Fruit fly (Drosophila melanogaster) whole organism, prepupa: ENCODE results near the gene Exd2.

Experiments used
- CG10631 ChIP-seq: fragments of 200-800 bp; sonication (Bioruptor generic); optimal IDR thresholded peaks from 2 replicates; lab custom pipeline; 2016; ENCODE audit warnings: missing biosample characterization, missing genetic modification characterization
- CG10669 ChIP-seq: fragments of 200-800 bp; sonication (Bioruptor generic); optimal IDR thresholded peaks from 3 replicates; lab custom pipeline; 2018; ENCODE audit warnings: missing biosample characterization, mild to moderate bottlenecking, missing genetic modification characterization, moderate library complexity
- CG11294 ChIP-seq: fragments of 200-800 bp; sonication (Bioruptor generic); IDR thresholded peaks from 2 replicates; pipeline ENCODE4 v1.3.6; 2022; ENCODE audit warnings: missing biosample characterization, missing genetic modification characterization
- CG11762 ChIP-seq: fragments of 200-800 bp; sonication (Bioruptor generic); optimal IDR thresholded peaks from 3 replicates; lab custom pipeline; 2016; ENCODE audit warnings: missing biosample characterization, missing genetic modification characterization; ENCODE audit not compliant: insufficient read depth
- CG11902 ChIP-seq: fragments of 200-800 bp; sonication (Bioruptor generic); optimal IDR thresholded peaks from 3 replicates; lab custom pipeline; 2016; ENCODE audit warnings: missing biosample characterization, missing genetic modification characterization
- CG15336 ChIP-seq: fragments of 200-800 bp; sonication (Bioruptor generic); IDR thresholded peaks from 2 replicates; pipeline ENCODE4 v1.3.6; 2022; ENCODE audit warnings: missing biosample characterization, missing genetic modification characterization
- CG16779 ChIP-seq: fragments of 200-800 bp; sonication (Bioruptor generic); optimal IDR thresholded peaks from 3 replicates; lab custom pipeline; 2017; ENCODE audit warnings: missing biosample characterization, mild to moderate bottlenecking, missing genetic modification characterization
- CG3032 ChIP-seq: fragments of 200-800 bp; optimal IDR thresholded peaks from 2 replicates; lab custom pipeline; 2019; ENCODE audit warnings: missing biosample characterization, mild to moderate bottlenecking, missing genetic modification characterization, moderate library complexity
- CG31627 ChIP-seq: fragments of 200-800 bp; sonication (Bioruptor generic); optimal IDR thresholded peaks from 3 replicates; lab custom pipeline; 2016; ENCODE audit warnings: missing biosample characterization, missing genetic modification characterization
- CG32006 ChIP-seq: fragments of 200-800 bp; sonication (Bioruptor generic); optimal IDR thresholded peaks from 3 replicates; lab custom pipeline; 2017; ENCODE audit warnings: missing biosample characterization, mild to moderate bottlenecking, missing genetic modification characterization
- CG3919 ChIP-seq: fragments of 200-800 bp; sonication (Bioruptor generic); optimal IDR thresholded peaks from 3 replicates; lab custom pipeline; 2016; ENCODE audit warnings: missing biosample characterization, missing genetic modification characterization
- CG4318 ChIP-seq: fragments of 200-800 bp; sonication (Bioruptor generic); optimal IDR thresholded peaks from 3 replicates; lab custom pipeline; 2017; ENCODE audit warnings: missing biosample characterization, mild to moderate bottlenecking, missing genetic modification characterization
- CG6792 ChIP-seq: fragments of 200-800 bp; sonication (Bioruptor generic); optimal IDR thresholded peaks from 3 replicates; lab custom pipeline; 2016; ENCODE audit warnings: missing biosample characterization, missing genetic modification characterization
- CG7368 ChIP-seq: fragments of 200-800 bp; sonication (Bioruptor generic); optimal IDR thresholded peaks from 3 replicates; lab custom pipeline; 2016; ENCODE audit warnings: missing biosample characterization, missing genetic modification characterization
- CG8119 ChIP-seq: fragments of 200-800 bp; sonication (Bioruptor generic); IDR thresholded peaks from 3 replicates; pipeline ENCODE4 v1.3.6; 2022; ENCODE audit warnings: missing biosample characterization, missing genetic modification characterization
- CG8319 ChIP-seq: fragments of 200-800 bp; sonication (Bioruptor generic); optimal IDR thresholded peaks from 3 replicates; lab custom pipeline; 2016; ENCODE audit warnings: missing biosample characterization, missing genetic modification characterization
- Eip75B ChIP-seq: fragments of 200-800 bp; sonication (Bioruptor generic); optimal IDR thresholded peaks from 3 replicates; lab custom pipeline; 2016; ENCODE audit warnings: missing biosample characterization, missing genetic modification characterization
- Eip93F ChIP-seq: fragments of 200-800 bp; sonication (Bioruptor generic); optimal IDR thresholded peaks from 2 replicates; lab custom pipeline; 2016; ENCODE audit warnings: missing biosample characterization, mild to moderate bottlenecking, missing genetic modification characterization
- Ets21C ChIP-seq: fragments of 200-800 bp; sonication (Bioruptor generic); optimal IDR thresholded peaks from 3 replicates; lab custom pipeline; 2016; ENCODE audit warnings: missing biosample characterization, missing genetic modification characterization
- Ets96B ChIP-seq: fragments of 200-800 bp; optimal IDR thresholded peaks from 2 replicates; lab custom pipeline; 2019; ENCODE audit warnings: missing biosample characterization, mild to moderate bottlenecking, missing genetic modification characterization, moderate library complexity
- Hr39 ChIP-seq: fragments of 200-800 bp; sonication (Bioruptor generic); optimal IDR thresholded peaks from 2 replicates; lab custom pipeline; 2016; ENCODE audit warnings: missing biosample characterization, missing genetic modification characterization
- Hr4 ChIP-seq: fragments of 200-800 bp; sonication (Bioruptor generic); optimal IDR thresholded peaks from 3 replicates; lab custom pipeline; 2016; ENCODE audit warnings: missing biosample characterization, missing genetic modification characterization
- Lpt ChIP-seq: fragments of 200-800 bp; sonication (Bioruptor generic); optimal IDR thresholded peaks from 3 replicates; lab custom pipeline; 2016; ENCODE audit warnings: missing biosample characterization, missing genetic modification characterization
- Met ChIP-seq: fragments of 200-800 bp; sonication (Bioruptor generic); optimal IDR thresholded peaks from 3 replicates; lab custom pipeline; 2016; ENCODE audit warnings: missing biosample characterization, missing genetic modification characterization
- OdsH ChIP-seq: fragments of 200-800 bp; sonication (Bioruptor generic); optimal IDR thresholded peaks from 3 replicates; lab custom pipeline; 2016; ENCODE audit warnings: missing biosample characterization, missing genetic modification characterization
- Smox ChIP-seq: fragments of 200-800 bp; sonication (Bioruptor generic); optimal IDR thresholded peaks from 3 replicates; lab custom pipeline; 2016; ENCODE audit warnings: missing biosample characterization, missing genetic modification characterization
- Sox15 ChIP-seq: fragments of 200-800 bp; sonication (Bioruptor generic); optimal IDR thresholded peaks from 3 replicates; lab custom pipeline; 2016; ENCODE audit warnings: missing biosample characterization, missing genetic modification characterization
- achi ChIP-seq: fragments of 200-800 bp; sonication (Bioruptor generic); optimal IDR thresholded peaks from 3 replicates; lab custom pipeline; 2016; ENCODE audit warnings: missing biosample characterization, missing genetic modification characterization
- acj6 ChIP-seq: fragments of 200-800 bp; sonication (Bioruptor generic); optimal IDR thresholded peaks from 3 replicates; lab custom pipeline; 2016; ENCODE audit warnings: missing biosample characterization, missing genetic modification characterization
- dsx ChIP-seq: fragments of 200-800 bp; optimal IDR thresholded peaks from 3 replicates; lab custom pipeline; 2019; ENCODE audit warnings: missing biosample characterization, mild to moderate bottlenecking, missing genetic modification characterization, moderate library complexity; ENCODE audit not compliant: poor library complexity, severe bottlenecking
- esn ChIP-seq: fragments of 200-800 bp; sonication (Bioruptor generic); optimal IDR thresholded peaks from 2 replicates; lab custom pipeline; 2016; ENCODE audit warnings: missing biosample characterization, mild to moderate bottlenecking, missing genetic modification characterization, moderate library complexity
- fd85E ChIP-seq: fragments of 200-800 bp; sonication (Bioruptor generic); optimal IDR thresholded peaks from 3 replicates; lab custom pipeline; 2016; ENCODE audit warnings: missing biosample characterization, missing genetic modification characterization
- pdm3 ChIP-seq: fragments of 200-800 bp; sonication (Bioruptor generic); optimal IDR thresholded peaks from 3 replicates; lab custom pipeline; 2016; ENCODE audit warnings: missing biosample characterization, missing genetic modification characterization
- salr ChIP-seq, 2 experiments: fragments of 200-800 bp; sonication (Bioruptor generic); optimal IDR thresholded peaks; 3 replicates each; lab custom pipeline; 2016 to 2018; ENCODE audit warnings: missing biosample characterization in 2 of 2, missing genetic modification characterization in 2 of 2, mild to moderate bottlenecking in 1 of 2
- ss ChIP-seq, 2 experiments: fragments of 200-800 bp; sonication (Bioruptor generic); optimal IDR thresholded peaks; 2 replicates in 1 of 2; 3 replicates in 1 of 2; lab custom pipeline; 2017 to 2018; ENCODE audit warnings: mild to moderate bottlenecking in 2 of 2, missing biosample characterization in 2 of 2, missing genetic modification characterization in 2 of 2, moderate library complexity in 1 of 2
- topi ChIP-seq: fragments of 200-800 bp; sonication (Bioruptor generic); optimal IDR thresholded peaks from 3 replicates; lab custom pipeline; 2016; ENCODE audit warnings: missing biosample characterization, missing genetic modification characterization
- vri ChIP-seq: fragments of 200-800 bp; sonication (Bioruptor generic); optimal IDR thresholded peaks from 3 replicates; lab custom pipeline; 2016; ENCODE audit warnings: missing biosample characterization, mild to moderate bottlenecking, missing genetic modification characterization

Exd2 gene

dm6 chr3R:11409667-11410137 is 25.8 kb downstream of the Exd2 start, which contains the start of the genes mgr and Irbp (continued):
- peak; percentile 59 for TF ChIP-seq Lpt
- peak; percentile 90 for TF ChIP-seq achi (GFP tag; lab: Kevin White, UChicago)
- peak; percentile 83 for TF ChIP-seq esn (GFP tag; lab: Kevin White, UChicago)
- peak; percentile 76 for TF ChIP-seq topi (GFP tag; lab: Kevin White, UChicago)
- TF ChIP-seq CG8119, result peak; percentile 85
- TF ChIP-seq Ets96B (tag; lab: Kevin White, UChicago), result peak; percentile 71
- no peak for TF ChIP-seq Eip93F (GFP tag; lab: Kevin White, UChicago)
- no peak for TF ChIP-seq Smox (GFP tag; lab: Kevin White, UChicago)
- TF ChIP-seq CG6792 (GFP tag; lab: Kevin White, UChicago), result peak; percentile 79
- TF ChIP-seq dsx (GFP tag; lab: Kevin White, UChicago), result peak; percentile 86
- TF ChIP-seq Hr4 (GFP tag; lab: Kevin White, UChicago), result no peak
- no peak; the same call in none of the 2 replicates for TF ChIP-seq CG15336 (GFP tag; lab: Robert Waterston, UW)
- TF ChIP-seq acj6, result peak; percentile 84
- no peak for TF ChIP-seq Met (GFP tag; lab: Kevin White, UChicago)
- peak; percentile 82 for TF ChIP-seq CG11294
- peak; percentile 60 for TF ChIP-seq CG8319
- TF ChIP-seq CG3919, result peak; percentile 85
- peak; percentile 62 for TF ChIP-seq CG11902 (GFP tag; lab: Kevin White, UChicago)
- TF ChIP-seq CG11762 (GFP tag; lab: Kevin White, UChicago), result peak; percentile 76
- peak; percentile 49 for TF ChIP-seq Ets21C
- TF ChIP-seq CG31627 (GFP tag; lab: Kevin White, UChicago), result peak; percentile 61
- TF ChIP-seq ss (GFP tag; optimal IDR thresholded peaks at IDR 0.05; lab: Kevin White, UChicago), result peak in 1 of 2 experiments; percentile 81
- peak; percentile 84 for TF ChIP-seq CG10669 (GFP tag; lab: Kevin White, UChicago)
- TF ChIP-seq CG7368, result peak; percentile 66
- no peak for TF ChIP-seq salr (GFP tag; optimal IDR thresholded peaks at IDR 0.05; lab: Kevin White, UChicago)
- no peak for TF ChIP-seq vri
- TF ChIP-seq CG10631, result peak; percentile 92
- TF ChIP-seq pdm3 (GFP tag; lab: Kevin White, UChicago), result no peak
- TF ChIP-seq CG4318 (GFP tag; lab: Kevin White, UChicago), result no peak
- peak; percentile 87 for TF ChIP-seq CG32006 (GFP tag; lab: Kevin White, UChicago)
- TF ChIP-seq OdsH (GFP tag; lab: Kevin White, UChicago), result peak; percentile 85
- no peak for TF ChIP-seq Eip75B (GFP tag; lab: Kevin White, UChicago)
- TF ChIP-seq CG16779 (tag; lab: Kevin White, UChicago), result peak; percentile 58
- no peak for TF ChIP-seq Hr39 (GFP tag; lab: Kevin White, UChicago)

dm6 chr3R:11407733-11408134 is 27.8 kb downstream of the Exd2 start, which contains the start of gene mRpL40:
Gene mRpL40 (plus strand): TSS chr3R:11407918.
- TF ChIP-seq achi (GFP tag; lab: Kevin White, UChicago), result no peak
- no peak for TF ChIP-seq CG10669 (GFP tag; lab: Kevin White, UChicago)
- TF ChIP-seq acj6, result no peak
- TF ChIP-seq CG11902 (GFP tag; lab: Kevin White, UChicago), result no peak

- TF ChIP-seq fd85E, result no peak
- no peak for TF ChIP-seq Sox15 (GFP tag; lab: Kevin White, UChicago)
- TF ChIP-seq achi (GFP tag; lab: Kevin White, UChicago), result no peak
- TF ChIP-seq CG11902 (GFP tag; lab: Kevin White, UChicago), result no peak
- no peak for TF ChIP-seq CG3032 (tag; lab: Kevin White, UChicago)
- no peak for TF ChIP-seq CG31627 (GFP tag; lab: Kevin White, UChicago)
Measured at dm6 chr3R:11402894-11403293, 32.6 kb downstream of the Exd2 start.
